Fruit fly (Drosophila melanogaster) whole organism, embryonic: Measurements from ENCODE around the gene CG14694.

Experiments
- Aef1 ChIP-seq: fragments of 200-800 bp; sonication (Bioruptor generic); IDR thresholded peaks from 3 replicates; pipeline ENCODE4 v1.3.6; 2022; ENCODE audit warnings: missing biosample characterization, missing genetic modification characterization
- Awh ChIP-seq: fragments of 200-800 bp; sonication (Bioruptor generic); IDR thresholded peaks from 2 replicates; pipeline ENCODE4, ENCODE4 v1.3.6; 2022; ENCODE audit warnings: missing biosample characterization, missing genetic modification characterization
- BtbVII ChIP-seq: fragments of 200-800 bp; sonication (Bioruptor generic); optimal IDR thresholded peaks from 3 replicates; lab custom pipeline; 2017; ENCODE audit warnings: missing biosample characterization, mild to moderate bottlenecking, missing genetic modification characterization
- CG10543 ChIP-seq: fragments of 200-800 bp; sonication (Bioruptor generic); optimal IDR thresholded peaks from 3 replicates; lab custom pipeline; 2017; ENCODE audit warnings: missing biosample characterization, mild to moderate bottlenecking, missing genetic modification characterization, moderate library complexity
- CG11456 ChIP-seq: fragments of 200-800 bp; sonication (Bioruptor generic); IDR thresholded peaks from 3 replicates; pipeline ENCODE4 v1.3.6; 2022; ENCODE audit warnings: missing biosample characterization, missing genetic modification characterization
- CG12659 ChIP-seq: fragments of 200-800 bp; sonication (Bioruptor generic); optimal IDR thresholded peaks from 3 replicates; lab custom pipeline; 2017; ENCODE audit warnings: mild to moderate bottlenecking, missing biosample characterization, missing genetic modification reagents, missing genetic modification characterization
- CG13424 ChIP-seq: fragments of 200-800 bp; sonication (Bioruptor generic); optimal IDR thresholded peaks from 2 replicates; lab custom pipeline; 2019; ENCODE audit warnings: missing biosample characterization, mild to moderate bottlenecking, missing genetic modification characterization, moderate library complexity
- CG15011 ChIP-seq: fragments of 200-800 bp; sonication (Bioruptor generic); optimal IDR thresholded peaks from 3 replicates; lab custom pipeline; 2018; ENCODE audit warnings: missing biosample characterization, mild to moderate bottlenecking, missing genetic modification characterization
- CG16779 ChIP-seq: fragments of 200-800 bp; sonication (Bioruptor generic); IDR thresholded peaks from 2 replicates; pipeline ENCODE4 v1.3.6; 2022; ENCODE audit warnings: missing biosample characterization, missing genetic modification characterization
- CG17802 ChIP-seq: fragments of 200-800 bp; sonication (Bioruptor generic); optimal IDR thresholded peaks from 2 replicates; lab custom pipeline; 2018; ENCODE audit warnings: missing biosample characterization, mild to moderate bottlenecking, missing genetic modification characterization, moderate library complexity
- CG18599 ChIP-seq: fragments of 200-800 bp; sonication (Bioruptor generic); optimal IDR thresholded peaks from 3 replicates; lab custom pipeline; 2017; ENCODE audit warnings: missing biosample characterization, missing genetic modification characterization, mild to moderate bottlenecking, moderate library complexity, missing genetic modification reagents
- CG4730 ChIP-seq: fragments of 200-800 bp; sonication (Bioruptor generic); IDR thresholded peaks from 2 replicates; pipeline ENCODE4 v1.3.6; 2022; ENCODE audit warnings: missing biosample characterization, missing genetic modification characterization
- CG4854 ChIP-seq: fragments of 200-800 bp; sonication (Bioruptor generic); optimal IDR thresholded peaks from 2 replicates; lab custom pipeline; 2016; ENCODE audit warnings: missing biosample characterization, missing genetic modification characterization, inconsistent platforms
- CG7556 ChIP-seq: fragments of 200-800 bp; sonication (Bioruptor generic); optimal IDR thresholded peaks from 2 replicates; lab custom pipeline; 2017; ENCODE audit warnings: missing biosample characterization, mild to moderate bottlenecking, missing genetic modification characterization
- CG8924 ChIP-seq: fragments of 200-800 bp; optimal IDR thresholded peaks from 3 replicates; lab custom pipeline; 2019; ENCODE audit warnings: missing biosample characterization, mild to moderate bottlenecking, missing genetic modification characterization, moderate library complexity
- CG9817 ChIP-seq: fragments of 200-800 bp; sonication (Bioruptor generic); optimal IDR thresholded peaks from 2 replicates; lab custom pipeline; 2018; ENCODE audit warnings: missing biosample characterization, mild to moderate bottlenecking, missing genetic modification characterization, moderate library complexity
- Chrac-16 ChIP-seq: fragments of 200-800 bp; sonication (Bioruptor generic); optimal IDR thresholded peaks from 3 replicates; lab custom pipeline; 2016; ENCODE audit warnings: missing biosample characterization, missing genetic modification characterization
- CoRest ChIP-seq: fragments of 200-800 bp; sonication (Bioruptor generic); optimal IDR thresholded peaks from 3 replicates; lab custom pipeline; 2018; ENCODE audit warnings: missing biosample characterization, mild to moderate bottlenecking, missing genetic modification characterization, moderate library complexity
- Dbx ChIP-seq: fragments of 200-800 bp; sonication (Bioruptor generic); IDR thresholded peaks from 3 replicates; pipeline ENCODE4 v1.3.6; 2022; ENCODE audit warnings: missing biosample characterization, missing genetic modification characterization
- Deaf1 ChIP-seq: fragments of 200-800 bp; optimal IDR thresholded peaks from 3 replicates; lab custom pipeline; 2019; ENCODE audit warnings: missing biosample characterization, mild to moderate bottlenecking, missing genetic modification characterization, moderate library complexity
- Drgx ChIP-seq: fragments of 200-800 bp; sonication (Bioruptor generic); IDR thresholded peaks from 2 replicates; pipeline ENCODE4 v1.3.6; 2022; ENCODE audit warnings: missing biosample characterization, missing genetic modification characterization
- ERR ChIP-seq: fragments of 200-800 bp; sonication (Bioruptor generic); optimal IDR thresholded peaks from 2 replicates; lab custom pipeline; 2016; ENCODE audit warnings: missing biosample characterization, missing genetic modification characterization
- Fer2 ChIP-seq: fragments of 200-800 bp; sonication (Bioruptor generic); optimal IDR thresholded peaks from 2 replicates; lab custom pipeline; 2018; ENCODE audit warnings: missing biosample characterization, mild to moderate bottlenecking, missing genetic modification characterization, moderate library complexity
- GATAe ChIP-seq: fragments of 200-800 bp; sonication (Bioruptor generic); conservative IDR thresholded peaks from 2 replicates; pipeline ENCODE4 v1.3.6; 2022; ENCODE audit warnings: missing biosample characterization, missing genetic modification characterization
- Gug ChIP-seq: fragments of 200-800 bp; sonication (Bioruptor generic); IDR thresholded peaks from 4 replicates; pipeline ENCODE4 v1.3.6; 2022; ENCODE audit warnings: missing biosample characterization, missing genetic modification characterization
- HHEX ChIP-seq: fragments of 200-800 bp; sonication (Bioruptor generic); optimal IDR thresholded peaks from 3 replicates; lab custom pipeline; 2017; ENCODE audit warnings: missing biosample characterization, mild to moderate bottlenecking, missing genetic modification characterization, missing genetic modification reagents
- Hr39 ChIP-seq: fragments of >200 bp; optimal IDR thresholded peaks from 2 replicates; lab custom pipeline; 2017
- Hr51 ChIP-seq, 2 experiments: fragments of 200-800 bp; sonication (Bioruptor generic); optimal IDR thresholded peaks; 2 replicates in 1 of 2; 3 replicates in 1 of 2; lab custom pipeline; 2016 to 2018; ENCODE audit warnings: missing biosample characterization in 2 of 2, missing genetic modification characterization in 2 of 2, mild to moderate bottlenecking in 1 of 2, moderate library complexity in 1 of 2
- Lim3 ChIP-seq: fragments of 200-800 bp; sonication (Bioruptor generic); IDR thresholded peaks from 2 replicates; pipeline ENCODE4 v1.3.6; 2022; ENCODE audit warnings: missing biosample characterization, missing genetic modification characterization
- Mad ChIP-seq: fragments of 200-800 bp; sonication (Bioruptor generic); optimal IDR thresholded peaks from 2 replicates; lab custom pipeline; 2016; ENCODE audit warnings: missing biosample characterization, missing genetic modification characterization
- Max ChIP-seq: fragments of 200-800 bp; sonication (Bioruptor generic); optimal IDR thresholded peaks from 2 replicates; lab custom pipeline; 2016; ENCODE audit warnings: missing biosample characterization, mild to moderate bottlenecking, missing genetic modification characterization
- Oaz ChIP-seq: fragments of 200-800 bp; sonication (Bioruptor generic); IDR thresholded peaks from 2 replicates; pipeline ENCODE4 v1.3.6; 2022; ENCODE audit warnings: missing biosample characterization, missing genetic modification characterization
- Poxn ChIP-seq: fragments of 200-800 bp; sonication (Bioruptor generic); IDR thresholded peaks from 2 replicates; pipeline ENCODE4 v1.3.6; 2022; ENCODE audit warnings: missing biosample characterization, missing genetic modification characterization
- bbx ChIP-seq: fragments of 200-800 bp; sonication (Bioruptor generic); IDR thresholded peaks from 2 replicates; pipeline ENCODE4 v1.3.6; 2022; ENCODE audit warnings: missing biosample characterization, missing genetic modification characterization; ENCODE audit not compliant: partially characterized antibody
- danr ChIP-seq: fragments of 200-800 bp; sonication (Bioruptor generic); IDR thresholded peaks from 2 replicates; pipeline ENCODE4 v1.3.6; 2022; ENCODE audit warnings: missing biosample characterization, missing genetic modification characterization
- exex ChIP-seq: fragments of 200-800 bp; sonication (Bioruptor generic); optimal IDR thresholded peaks from 4 replicates; lab custom pipeline; 2018; ENCODE audit warnings: missing biosample characterization, mild to moderate bottlenecking, missing genetic modification characterization, moderate library complexity
- fd3F ChIP-seq: fragments of 200-800 bp; sonication (Bioruptor generic); optimal IDR thresholded peaks from 2 replicates; lab custom pipeline; 2018; ENCODE audit warnings: missing biosample characterization, mild to moderate bottlenecking, missing genetic modification characterization, moderate library complexity
- ftz-f1 ChIP-seq: fragments of 200-800 bp; sonication (Bioruptor generic); optimal IDR thresholded peaks from 2 replicates; lab custom pipeline; 2016; ENCODE audit warnings: missing biosample characterization, missing genetic modification characterization
- gcm ChIP-seq: fragments of 200-800 bp; sonication (Bioruptor generic); optimal IDR thresholded peaks from 2 replicates; lab custom pipeline; 2019; ENCODE audit warnings: missing biosample characterization, mild to moderate bottlenecking, missing genetic modification characterization, moderate library complexity
- jigr1 ChIP-seq: fragments of 200-800 bp; sonication (Bioruptor generic); IDR thresholded peaks from 3 replicates; pipeline ENCODE4 v1.3.6; 2022; ENCODE audit warnings: missing biosample characterization, missing genetic modification characterization
- prd ChIP-seq, 3 experiments: fragments of >200 bp in 2 of 3; fragments of 200-800 bp in 1 of 3; sonication (Bioruptor generic) in 1 of 3; optimal IDR thresholded peaks in 2 of 3; IDR thresholded peaks in 1 of 3; 2 replicates in 2 of 3; 3 replicates in 1 of 3; pipeline versions ENCODE4 v1.3.6 to Lab custom; 2017 to 2022; ENCODE audit warnings: missing biosample characterization in 1 of 3, missing genetic modification characterization in 1 of 3
- pros ChIP-seq: fragments of 200-800 bp; sonication (Bioruptor generic); optimal IDR thresholded peaks from 3 replicates; lab custom pipeline; 2019; ENCODE audit warnings: missing biosample characterization, mild to moderate bottlenecking, missing genetic modification characterization, moderate library complexity
- shn ChIP-seq: fragments of 200-800 bp; sonication (Bioruptor generic); optimal IDR thresholded peaks from 3 replicates; lab custom pipeline; 2016; ENCODE audit warnings: missing biosample characterization, missing genetic modification characterization
- so ChIP-seq: fragments of 200-800 bp; sonication (Bioruptor generic); IDR thresholded peaks from 3 replicates; pipeline ENCODE4 v1.3.6; 2022; ENCODE audit warnings: missing biosample characterization, missing genetic modification characterization
- unc-4 ChIP-seq: fragments of 200-800 bp; sonication (Bioruptor generic); IDR thresholded peaks from 2 replicates; pipeline ENCODE4 v1.3.6; 2022; ENCODE audit warnings: missing biosample characterization, missing genetic modification characterization; ENCODE audit not compliant: partially characterized antibody
- vvl ChIP-seq: fragments of 200-800 bp; sonication (Bioruptor generic); IDR thresholded peaks from 2 replicates; pipeline ENCODE4 v1.3.6; 2022; ENCODE audit warnings: missing biosample characterization, missing genetic modification characterization

Gene CG14694

dm6 chr3R:10884678-10885421, 25.2 kb upstream of the CG14694 start, which contains the start of gene CG14696 (continued):
- TF ChIP-seq CG10543 (GFP tag; lab: Kevin White, UChicago) (peak; percentile 34), CG11456 (no peak), GATAe (GFP tag; lab: Robert Waterston, UW) (no peak), CG12659 (no peak), Awh (0 out of 2 replicates have a peak, but pooled peaks have one; percentile 9), Lim3 (GFP tag; lab: Robert Waterston, UW) (no peak), pros (GFP tag; lab: Kevin White, UChicago) (peak; percentile 39)

dm6 chr3R:10884031-10884677, 24.5 kb upstream of the CG14694 start:
- TF ChIP-seq Gug (GFP tag; lab: Robert Waterston, UW) (peak; percentile 66; the same call in 3 of the 4 replicates), CG18599 (GFP tag; lab: Kevin White, UChicago) (peak; percentile 86), CG8924 (tag; lab: Kevin White, UChicago) (peak; percentile 64), fd3F (GFP tag; lab: Kevin White, UChicago) (peak; percentile 63), shn (GFP tag; lab: Kevin White, UChicago) (no peak), BtbVII (GFP tag; lab: Kevin White, UChicago) (peak; percentile 73), Chrac-16 (GFP tag; lab: Kevin White, UChicago) (no peak), exex (tag; lab: Kevin White, UChicago) (peak; percentile 67), Max (peak; percentile 22), Dbx (GFP tag; lab: Robert Waterston, UW) (peak; percentile 82; the same call in 2 of the 3 replicates), CoRest (tag; lab: Kevin White, UChicago) (peak; percentile 71), CG4730 (GFP tag; lab: Robert Waterston, UW) (peak; percentile 72), Fer2 (tag; lab: Kevin White, UChicago) (peak; percentile 46), ftz-f1 (no peak), HHEX (GFP tag; lab: Kevin White, UChicago) (peak; percentile 83), Aef1 (GFP tag; lab: Robert Waterston, UW) (peak; percentile 80), CG16779 (GFP tag; lab: Robert Waterston, UW) (peak; percentile 82), gcm (GFP tag; lab: Kevin White, UChicago) (peak; percentile 31), prd (optimal IDR thresholded peaks at IDR 0.05; lab: Kevin White, UChicago) (no peak), prd (GFP tag; IDR thresholded peaks at IDR 0.05; lab: Robert Waterston, UW) (peak; percentile 88), vvl (GFP tag; lab: Robert Waterston, UW) (peak; percentile 93), Hr51 (GFP tag; optimal IDR thresholded peaks at IDR 0.05; lab: Kevin White, UChicago) (peak in 1 of 2 experiments; percentile 79), CG13424 (tag; lab: Kevin White, UChicago) (peak; percentile 76), Mad (GFP tag; lab: Kevin White, UChicago) (no peak), CG17802 (tag; lab: Kevin White, UChicago) (no peak), Deaf1 (tag; lab: Kevin White, UChicago) (peak; percentile 46), Drgx (GFP tag; lab: Robert Waterston, UW) (peak; percentile 78), Hr39 (lab: Kevin White, UChicago) (no peak), CG9817 (tag; lab: Kevin White, UChicago) (peak; percentile 69), danr (GFP tag; lab: Robert Waterston, UW) (peak; percentile 74), CG15011 (peak; percentile 60), ERR (GFP tag; lab: Kevin White, UChicago) (no peak), Poxn (GFP tag; lab: Robert Waterston, UW) (peak; percentile 51), so (peak; percentile 60; the same call in 1 of the 3 replicates), bbx (GFP tag; lab: Robert Waterston, UW) (no peak), CG4854 (GFP tag; lab: Kevin White, UChicago) (peak; percentile 31), unc-4 (no peak), Oaz (peak; percentile 58), CG7556 (GFP tag; lab: Kevin White, UChicago) (peak; percentile 60), jigr1 (peak; percentile 63)
